Worm (Caenorhabditis elegans): ENCODE measurements around the gene chst-1.

- no peak for TF ChIP-seq tab-1 (GFP tag; IDR thresholded peaks at IDR 0.05)
- TF ChIP-seq ztf-29 (GFP tag; IDR thresholded peaks at IDR 0.05): no peak
- no peak for TF ChIP-seq ztf-23 (GFP tag; IDR thresholded peaks at IDR 0.05)
- no peak for TF ChIP-seq ref-1 (GFP tag; conservative IDR thresholded peaks at IDR 0.05)
- TF ChIP-seq klf-2 (GFP tag; conservative IDR thresholded peaks at IDR 0.05): no peak
- TF ChIP-seq T22C8.4 (GFP tag; IDR thresholded peaks at IDR 0.05): no peak
- no peak for TF ChIP-seq flt-1 (GFP tag; IDR thresholded peaks at IDR 0.05)
These were observed 30.0 kb upstream of the chst-1 start, which contains the start of gene ctns-1 for ce11 chrII:8136818-8137217.

All from whole organism, midembryonic.